In the genomic region with DNA sequence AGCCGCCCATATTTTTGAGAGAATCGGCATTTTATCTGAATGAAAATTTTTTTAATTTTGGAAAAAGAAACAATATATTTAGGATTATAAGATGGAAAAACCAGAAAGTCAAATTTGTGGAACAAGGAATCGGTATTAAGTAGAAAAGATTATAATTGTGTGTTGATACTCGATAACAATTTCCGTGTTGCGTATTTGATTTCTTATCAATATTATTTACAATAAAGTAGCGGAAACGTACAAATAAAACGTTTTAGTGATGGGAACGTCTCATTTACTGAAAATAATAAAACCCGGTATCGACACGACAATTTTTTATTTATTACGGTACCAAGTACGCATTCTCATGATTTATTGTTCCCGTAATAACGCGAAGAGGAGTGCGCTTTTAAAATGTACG, we compare ENCODE assay signal across 4 worm cellular contexts.
TF ChIP-seq lines count a peak whose summit lies in the region.

C05C10.3 (minus strand) TSS at position 35 of the 400 bp plus-strand sequence.

TF ChIP-seq in whole organism, L3 larva, 47 proteins besides CTCF, POLR2A, EP300 and RAD21:
- TF ChIP-seq ceh-16 (tag; optimal IDR thresholded peaks at IDR 0.05; lab: Kevin White, UChicago) (no peak), ZK546.5 (tag; optimal IDR thresholded peaks at IDR 0.05; lab: Kevin White, UChicago) (no peak), fkh-10 (GFP tag; optimal IDR thresholded peaks at IDR 0.05; lab: Kevin White, UChicago) (no peak), eor-1 (tag; optimal IDR thresholded peaks at IDR 0.05; lab: Kevin White, UChicago) (no peak), mml-1 (tag; optimal IDR thresholded peaks at IDR 0.05; lab: Kevin White, UChicago) (no peak), egl-27 (tag; optimal IDR thresholded peaks at IDR 0.05; lab: Kevin White, UChicago) (no peak), elt-1 (tag; optimal IDR thresholded peaks at IDR 0.05; lab: Kevin White, UChicago) (no peak), lsy-12 (tag; optimal IDR thresholded peaks at IDR 0.05; lab: Kevin White, UChicago) (no peak), ceh-9 (tag; optimal IDR thresholded peaks at IDR 0.05; lab: Kevin White, UChicago) (no peak), pha-4 (tag; optimal IDR thresholded peaks at IDR 0.05; lab: Kevin White, UChicago) (peak; percentile 6), elt-2 (tag; optimal IDR thresholded peaks at IDR 0.05; lab: Kevin White, UChicago) (peak; percentile 60), mdl-1 (tag; optimal IDR thresholded peaks at IDR 0.05; lab: Kevin White, UChicago) (no peak), unc-39 (tag; optimal IDR thresholded peaks at IDR 0.05; lab: Kevin White, UChicago) (no peak), snpc-4 (tag; optimal IDR thresholded peaks at IDR 0.05; lab: Kevin White, UChicago) (no peak), pqm-1 (tag; optimal IDR thresholded peaks at IDR 0.05; lab: Kevin White, UChicago) (peak; percentile 75)

TF ChIP-seq in whole organism, L4 larva, 104 proteins besides CTCF, POLR2A, EP300 and RAD21:
- TF ChIP-seq pqm-1 (tag; optimal IDR thresholded peaks at IDR 0.05; lab: Kevin White, UChicago), result peak; percentile 7
- peak; percentile 35 for TF ChIP-seq nhr-77 (tag; optimal IDR thresholded peaks at IDR 0.05; lab: Kevin White, UChicago)
- no peak for TF ChIP-seq nhr-237 (tag; optimal IDR thresholded peaks at IDR 0.05; lab: Kevin White, UChicago)
- TF ChIP-seq unc-130 (GFP tag; optimal IDR thresholded peaks at IDR 0.05; lab: Kevin White, UChicago), result no peak
- TF ChIP-seq dve-1 (tag; optimal IDR thresholded peaks at IDR 0.05; lab: Kevin White, UChicago; ENCODE audit: insufficient read depth), result peak; percentile 24
- no peak for TF ChIP-seq snpc-4 (tag; optimal IDR thresholded peaks at IDR 0.05; lab: Kevin White, UChicago)
- no peak for TF ChIP-seq lin-1 (GFP tag; IDR thresholded peaks at IDR 0.05; lab: Robert Waterston, UW)
- no peak for TF ChIP-seq Y105C5A.15 (GFP tag; IDR thresholded peaks at IDR 0.05; lab: Robert Waterston, UW)
- no peak for TF ChIP-seq duxl-1 (tag; optimal IDR thresholded peaks at IDR 0.05; lab: Kevin White, UChicago; ENCODE audit: poor library complexity)
- TF ChIP-seq nhr-102 (tag; optimal IDR thresholded peaks at IDR 0.05; lab: Kevin White, UChicago), result no peak
- no peak for TF ChIP-seq zfp-2 (tag; optimal IDR thresholded peaks at IDR 0.05; lab: Kevin White, UChicago)
- no peak for TF ChIP-seq tag-97 (GFP tag; IDR thresholded peaks at IDR 0.05; lab: Robert Waterston, UW)
- no peak for TF ChIP-seq daf-16 (GFP tag; optimal IDR thresholded peaks at IDR 0.05; lab: Kevin White, UChicago)
- TF ChIP-seq daf-16 (tag; optimal IDR thresholded peaks at IDR 0.05; lab: Kevin White, UChicago), result peak; percentile 82
- peak; percentile 2 for TF ChIP-seq nhr-28 (tag; optimal IDR thresholded peaks at IDR 0.05; lab: Kevin White, UChicago)
- no peak for TF ChIP-seq F10B5.3 (tag; optimal IDR thresholded peaks at IDR 0.05; lab: Kevin White, UChicago)
- no peak for TF ChIP-seq madf-9 (GFP tag; conservative IDR thresholded peaks at IDR 0.05; lab: Robert Waterston, UW)

TF ChIP-seq in whole organism, late embryonic, 69 proteins besides CTCF, POLR2A, EP300 and RAD21:
- TF ChIP-seq elt-2 (tag; optimal IDR thresholded peaks at IDR 0.05; lab: Kevin White, UChicago) (peak; percentile 30), hlh-6 (tag; optimal IDR thresholded peaks at IDR 0.05; lab: Kevin White, UChicago) (no peak)
TF ChIP-seq in whole organism, late embryonic: peak in this region for 1.

TF ChIP-seq in whole organism, young adult, 124 proteins besides CTCF, POLR2A, EP300 and RAD21:
- TF ChIP-seq B0336.3 (GFP tag; IDR thresholded peaks at IDR 0.05; lab: Robert Waterston, UW) (no peak), dox-1 (GFP tag; IDR thresholded peaks at IDR 0.05; lab: Robert Waterston, UW) (0 out of 2 replicates have a peak, but pooled peaks have one; percentile 4), ekl-4 (GFP tag; IDR thresholded peaks at IDR 0.05; lab: Robert Waterston, UW) (0 out of 2 replicates have a peak, but pooled peaks have one; percentile 48)
